Worm (Caenorhabditis elegans) whole organism, L1 larva: Measurements from ENCODE around the gene C01G5.4.

Experiments used
- C04F5.9 ChIP-seq: sonication (generic microtip); optimal IDR thresholded peaks from 2 replicates; lab custom pipeline; 2016; ENCODE audit warnings: missing genetic modification characterization, missing compliant biosample characterization
- C16A3.4 ChIP-seq: fragments of 150-350 bp; optimal IDR thresholded peaks from 2 replicates; lab custom pipeline; 2014; ENCODE audit warnings: missing biosample characterization, missing genetic modification characterization
- C34B4.2 ChIP-seq: sonication (generic microtip); optimal IDR thresholded peaks from 2 replicates; lab custom pipeline; 2017; ENCODE audit warnings: mild to moderate bottlenecking, missing genetic modification characterization, missing compliant biosample characterization
- F16B12.6 ChIP-seq: fragments of 150-350 bp; optimal IDR thresholded peaks from 2 replicates; lab custom pipeline; 2014; ENCODE audit warnings: missing biosample characterization, missing genetic modification characterization
- Y116A8C.19 ChIP-seq: sonication (generic microtip); optimal IDR thresholded peaks from 2 replicates; lab custom pipeline; 2016; ENCODE audit warnings: missing compliant biosample characterization, missing genetic modification characterization, borderline replicate concordance
- alr-1 ChIP-seq: fragments of 200-800 bp; sonication (Bioruptor generic); optimal IDR thresholded peaks from 2 replicates; lab custom pipeline; 2018; ENCODE audit warnings: borderline replicate concordance, mild to moderate bottlenecking, missing genetic modification characterization, missing compliant biosample characterization
- blmp-1 ChIP-seq: fragments of 150-350 bp; optimal IDR thresholded peaks from 2 replicates; lab custom pipeline; 2014; ENCODE audit warnings: missing biosample characterization, missing genetic modification characterization
- ces-1 ChIP-seq: fragments of 150-350 bp; optimal IDR thresholded peaks from 2 replicates; lab custom pipeline; 2014; ENCODE audit warnings: missing biosample characterization, missing genetic modification reagents, missing genetic modification characterization
- efl-3 ChIP-seq: fragments of 200-800 bp; sonication (Bioruptor generic); optimal IDR thresholded peaks from 2 replicates; lab custom pipeline; 2018; ENCODE audit warnings: mild to moderate bottlenecking, missing genetic modification characterization, missing compliant biosample characterization
- ets-5 ChIP-seq: fragments of 200-800 bp; sonication (Bioruptor generic); IDR thresholded peaks from 2 replicates; pipeline ENCODE4 v1.3.6; 2022; ENCODE audit warnings: missing genetic modification characterization, missing compliant biosample characterization
- fos-1 ChIP-seq: fragments of 150-350 bp; optimal IDR thresholded peaks from 2 replicates; lab custom pipeline; 2014; ENCODE audit warnings: missing biosample characterization, missing genetic modification characterization
- grh-1 ChIP-seq: fragments of 200-800 bp; sonication (Bioruptor generic); IDR thresholded peaks from 2 replicates; pipeline ENCODE4 v1.3.6; 2022; ENCODE audit warnings: missing genetic modification reagents, missing genetic modification characterization, missing compliant biosample characterization
- hlh-17 ChIP-seq: fragments of 200-800 bp; sonication (Bioruptor generic); optimal IDR thresholded peaks from 2 replicates; lab custom pipeline; 2018; ENCODE audit warnings: missing genetic modification characterization, mild to moderate bottlenecking, missing compliant biosample characterization, moderate library complexity, borderline replicate concordance
- hpl-2 ChIP-seq: fragments of 150-350 bp; optimal IDR thresholded peaks from 2 replicates; lab custom pipeline; 2014; ENCODE audit warnings: missing biosample characterization, missing genetic modification reagents, missing genetic modification characterization
- irx-1 ChIP-seq: sonication (generic microtip); optimal IDR thresholded peaks from 2 replicates; lab custom pipeline; 2016; ENCODE audit warnings: missing genetic modification characterization, missing compliant biosample characterization
- lin-14 ChIP-seq: fragments of 200-800 bp; sonication (Bioruptor generic); optimal IDR thresholded peaks from 2 replicates; lab custom pipeline; 2018; ENCODE audit warnings: mild to moderate bottlenecking, missing genetic modification characterization, moderate library complexity, missing compliant biosample characterization
- lin-39 ChIP-seq: fragments of 150-350 bp; optimal IDR thresholded peaks from 2 replicates; lab custom pipeline; 2014; ENCODE audit warnings: missing biosample characterization, missing genetic modification reagents, missing genetic modification characterization
- mdl-1 ChIP-seq, 2 experiments: fragments of 150-350 bp; optimal IDR thresholded peaks; 2 replicates each; lab custom pipeline; 2014 to 2017; ENCODE audit warnings: missing biosample characterization in 2 of 2, missing genetic modification characterization in 2 of 2, inconsistent platforms in 1 of 2
- mef-2 ChIP-seq: fragments of 150-350 bp; optimal IDR thresholded peaks from 2 replicates; lab custom pipeline; 2014; ENCODE audit warnings: missing biosample characterization, missing genetic modification characterization
- nhr-11 ChIP-seq: fragments of 150-350 bp; optimal IDR thresholded peaks from 2 replicates; lab custom pipeline; 2014; ENCODE audit warnings: missing biosample characterization, missing genetic modification characterization
- nhr-12 ChIP-seq: sonication (generic microtip); optimal IDR thresholded peaks from 2 replicates; lab custom pipeline; 2017; ENCODE audit warnings: missing biosample characterization, missing genetic modification characterization
- nhr-19 ChIP-seq: fragments of 200-800 bp; sonication (Bioruptor generic); conservative IDR thresholded peaks from 2 replicates; pipeline ENCODE4 v1.3.6; 2022; ENCODE audit warnings: missing genetic modification characterization, missing compliant biosample characterization
- nhr-47 ChIP-seq: sonication (generic microtip); optimal IDR thresholded peaks from 2 replicates; lab custom pipeline; 2016; ENCODE audit warnings: mild to moderate bottlenecking, missing genetic modification characterization, moderate library complexity, missing compliant biosample characterization
- nhr-71 ChIP-seq: sonication (generic microtip); optimal IDR thresholded peaks from 2 replicates; lab custom pipeline; 2016; ENCODE audit warnings: mild to moderate bottlenecking, missing genetic modification characterization, moderate library complexity, missing compliant biosample characterization
- nhr-84 ChIP-seq: sonication (generic microtip); optimal IDR thresholded peaks from 2 replicates; lab custom pipeline; 2017; ENCODE audit warnings: missing biosample characterization, missing genetic modification characterization
- nhr-85 ChIP-seq: sonication (generic microtip); peaks from one replicate; lab custom pipeline; 2016; ENCODE audit warnings: missing genetic modification characterization, inconsistent platforms, missing compliant biosample characterization
- pax-3 ChIP-seq: fragments of 200-800 bp; sonication (Bioruptor generic); optimal IDR thresholded peaks from 2 replicates; lab custom pipeline; 2018; ENCODE audit warnings: mild to moderate bottlenecking, missing genetic modification characterization, moderate library complexity, missing compliant biosample characterization
- skn-1 ChIP-seq: fragments of 150-350 bp; optimal IDR thresholded peaks from 2 replicates; lab custom pipeline; 2014; ENCODE audit warnings: missing biosample characterization, missing genetic modification characterization
- snu-23 ChIP-seq: sonication (generic microtip); optimal IDR thresholded peaks from 2 replicates; lab custom pipeline; 2016; ENCODE audit warnings: missing genetic modification characterization, missing compliant biosample characterization
- sox-4 ChIP-seq: sonication (generic microtip); optimal IDR thresholded peaks from 2 replicates; lab custom pipeline; 2016; ENCODE audit warnings: missing genetic modification characterization, missing compliant biosample characterization
- sptf-1 ChIP-seq: fragments of 150-350 bp; optimal IDR thresholded peaks from 2 replicates; lab custom pipeline; 2014; ENCODE audit warnings: missing biosample characterization, missing genetic modification characterization
- sup-37 ChIP-seq: fragments of 200-800 bp; sonication (Bioruptor generic); optimal IDR thresholded peaks from 2 replicates; lab custom pipeline; 2018; ENCODE audit warnings: mild to moderate bottlenecking, missing genetic modification characterization, missing compliant biosample characterization
- tlp-1 ChIP-seq: fragments of 150-350 bp; optimal IDR thresholded peaks from 2 replicates; lab custom pipeline; 2014; ENCODE audit warnings: missing biosample characterization, missing genetic modification characterization
- unc-130 ChIP-seq: fragments of 150-350 bp; optimal IDR thresholded peaks from 2 replicates; lab custom pipeline; 2017; ENCODE audit warnings: missing biosample characterization, missing genetic modification characterization, inconsistent platforms
- unc-62 ChIP-seq: fragments of 150-350 bp; optimal IDR thresholded peaks from 2 replicates; lab custom pipeline; 2014; ENCODE audit warnings: missing biosample characterization, missing genetic modification reagents, missing genetic modification characterization
- vab-15 ChIP-seq: sonication (generic microtip); optimal IDR thresholded peaks from 2 replicates; lab custom pipeline; 2017; ENCODE audit warnings: missing genotype, mild to moderate bottlenecking, missing genetic modification characterization, missing compliant biosample characterization
- xbp-1 ChIP-seq: sonication (generic microtip); optimal IDR thresholded peaks from 2 replicates; lab custom pipeline; 2016; ENCODE audit warnings: missing genetic modification characterization, missing compliant biosample characterization
- zag-1 ChIP-seq: fragments of 150-350 bp; optimal IDR thresholded peaks from 2 replicates; lab custom pipeline; 2014; ENCODE audit warnings: missing biosample characterization, missing genetic modification characterization
- zip-4 ChIP-seq: fragments of 200-800 bp; sonication (Bioruptor generic); optimal IDR thresholded peaks from 2 replicates; lab custom pipeline; 2018; ENCODE audit warnings: mild to moderate bottlenecking, missing genetic modification characterization, moderate library complexity, missing compliant biosample characterization
- ztf-11 ChIP-seq, 2 experiments: sonication (generic microtip); optimal IDR thresholded peaks; 2 replicates each; lab custom pipeline; 2016 to 2017; ENCODE audit warnings: missing genetic modification characterization in 2 of 2, missing biosample characterization in 1 of 2, missing compliant biosample characterization in 1 of 2
- ztf-4 ChIP-seq: fragments of 150-350 bp; optimal IDR thresholded peaks from 2 replicates; lab custom pipeline; 2014; ENCODE audit warnings: missing biosample characterization, missing genetic modification characterization

Gene C01G5.4

DNA sequence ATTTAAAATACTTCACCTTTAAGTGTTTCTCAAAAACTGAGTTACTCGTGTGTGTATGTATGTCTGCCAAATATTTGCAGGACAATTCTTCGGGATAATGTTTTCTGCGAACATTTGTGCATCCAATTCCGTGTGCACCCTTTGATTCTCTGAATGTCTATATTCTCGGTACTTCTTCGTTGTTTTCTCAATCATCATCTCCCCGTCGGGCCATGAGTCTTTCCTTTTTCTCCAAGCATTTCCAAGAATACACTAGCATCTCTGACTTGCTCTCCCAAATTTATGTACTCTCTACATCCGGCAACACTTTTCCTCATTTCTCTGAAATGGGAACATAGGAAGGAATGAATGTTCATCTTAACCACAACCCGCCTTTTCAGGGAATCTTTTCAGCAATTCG lies 16.9 kb upstream of the C01G5.4 start (continued):
- TF ChIP-seq sox-4 (tag; lab: Kevin White, UChicago) (peak; percentile 53), irx-1 (tag; lab: Kevin White, UChicago) (no peak), nhr-85 (tag; lab: Kevin White, UChicago) (no peak), ets-5 (GFP tag; lab: Robert Waterston, UW) (no peak), fos-1 (tag; lab: Kevin White, UChicago) (no peak), nhr-11 (tag; lab: Kevin White, UChicago) (peak; percentile 79), nhr-71 (peak; percentile 94), grh-1 (GFP tag; lab: Robert Waterston, UW) (no peak), xbp-1 (tag; lab: Kevin White, UChicago) (peak; percentile 33), hlh-17 (no peak), C34B4.2 (tag; lab: Kevin White, UChicago) (no peak), ces-1 (no peak), C04F5.9 (tag; lab: Kevin White, UChicago) (no peak), blmp-1 (tag; lab: Kevin White, UChicago) (no peak), hpl-2 (GFP tag; lab: Kevin White, UChicago) (no peak), nhr-19 (GFP tag; lab: Robert Waterston, UW) (peak; percentile 17; the same call in 1 of the 2 replicates), unc-130 (tag; lab: Kevin White, UChicago) (no peak), zag-1 (tag; lab: Kevin White, UChicago) (no peak), lin-14 (peak; percentile 71), alr-1 (tag; lab: Kevin White, UChicago) (no peak), unc-62 (GFP tag; lab: Kevin White, UChicago) (no peak), vab-15 (tag; lab: Kevin White, UChicago) (no peak), ztf-11 (tag; optimal IDR thresholded peaks at IDR 0.05; lab: Kevin White, UChicago) (no peak), mef-2 (no peak), tlp-1 (tag; lab: Kevin White, UChicago) (no peak), mdl-1 (tag; optimal IDR thresholded peaks at IDR 0.05; lab: Kevin White, UChicago) (no peak), zip-4 (GFP tag; lab: Kevin White, UChicago) (peak; percentile 3), skn-1 (no peak)

DNA sequence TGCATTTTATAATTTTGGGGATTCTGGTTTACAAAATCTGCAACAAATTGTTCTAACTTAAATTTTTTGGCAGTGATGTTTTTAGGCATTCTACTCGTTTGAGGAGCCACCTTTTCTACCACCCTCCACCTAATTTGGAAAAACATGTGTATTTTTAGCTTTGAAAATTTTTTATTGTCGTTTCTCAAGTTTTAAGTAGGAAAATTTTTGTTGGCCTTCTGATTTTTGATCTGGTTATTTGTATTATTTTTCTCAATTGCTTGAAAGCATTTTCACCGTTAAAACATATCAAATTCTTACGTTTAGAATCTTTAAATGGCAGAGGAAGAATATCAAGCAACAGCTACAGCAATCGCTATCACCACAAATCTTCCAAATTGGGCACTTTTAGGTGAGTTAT lies 13.7 kb upstream of the C01G5.4 start, which contains the start of gene C01G5.7:
Gene C01G5.7, plus strand, starts transcription at position 301 of the 400 bp plus-strand sequence.
- TF ChIP-seq lin-39 (tag; lab: Kevin White, UChicago), result no peak
- TF ChIP-seq efl-3 (GFP tag; lab: Kevin White, UChicago), result no peak
- no peak for TF ChIP-seq skn-1
- TF ChIP-seq sup-37 (GFP tag; lab: Kevin White, UChicago), result no peak
- no peak for TF ChIP-seq nhr-12 (tag; lab: Kevin White, UChicago)
- no peak for TF ChIP-seq C04F5.9 (tag; lab: Kevin White, UChicago)
- no peak for TF ChIP-seq C16A3.4 (tag; lab: Kevin White, UChicago)
- no peak for TF ChIP-seq nhr-47 (tag; lab: Kevin White, UChicago)
- no peak for TF ChIP-seq nhr-84 (tag; lab: Kevin White, UChicago)
- no peak for TF ChIP-seq fos-1 (tag; lab: Kevin White, UChicago)
- no peak for TF ChIP-seq sptf-1
- TF ChIP-seq C34B4.2 (tag; lab: Kevin White, UChicago), result no peak
- no peak for TF ChIP-seq snu-23
- TF ChIP-seq F16B12.6 (tag; lab: Kevin White, UChicago), result no peak
- TF ChIP-seq ztf-4 (tag; lab: Kevin White, UChicago), result no peak
- TF ChIP-seq Y116A8C.19 (tag; lab: Kevin White, UChicago), result no peak
- no peak for TF ChIP-seq nhr-85 (tag; lab: Kevin White, UChicago)
- no peak for TF ChIP-seq pax-3

DNA sequence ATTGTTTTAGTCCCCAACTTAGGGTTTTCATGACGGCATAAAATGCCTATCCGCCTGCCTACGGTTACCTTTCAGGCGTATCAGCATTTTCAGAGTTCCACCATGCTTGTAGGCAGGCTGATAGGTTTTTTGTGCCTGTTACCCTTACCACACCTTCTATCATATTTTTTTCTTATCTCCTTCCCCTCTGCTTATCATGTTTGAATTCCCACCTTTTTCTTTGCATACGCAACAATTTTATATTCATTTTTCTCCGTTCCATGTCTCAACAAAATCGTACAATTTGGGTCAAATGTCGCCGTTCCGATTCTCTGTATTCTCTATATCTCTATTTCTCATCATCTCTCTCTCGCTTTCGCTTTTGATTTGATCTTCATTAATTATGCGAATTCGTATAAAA lies 12.0 kb upstream of the C01G5.4 start, which contains the start of gene C01G5.9:
Gene C01G5.9, plus strand, starts transcription at position 301 of the 400 bp plus-strand sequence.
- TF ChIP-seq blmp-1 (tag; lab: Kevin White, UChicago) (peak; percentile 10), vab-15 (tag; lab: Kevin White, UChicago) (no peak)
- TF ChIP-seq, all 84 proteins: peak for 1
